Fruit fly (Drosophila melanogaster) whole organism, adult: ENCODE measurements around the gene Kdm3.
A peak's percentile ranks its signal among the peaks of the same experiment; 100 is the strongest.

Experiments used
- CG11617 ChIP-seq: fragments of 200-800 bp; sonication (Bioruptor generic); optimal IDR thresholded peaks from 2 replicates; lab custom pipeline; 2017; ENCODE audit warnings: mild to moderate bottlenecking, missing biosample characterization, missing genetic modification reagents, missing genetic modification characterization
- CG12768 ChIP-seq: fragments of 200-800 bp; sonication (Bioruptor generic); optimal IDR thresholded peaks from 2 replicates; lab custom pipeline; 2017; ENCODE audit warnings: missing biosample characterization, missing genetic modification characterization, mild to moderate bottlenecking, moderate library complexity, missing genetic modification reagents
- CG14711 ChIP-seq: fragments of 200-800 bp; sonication (Bioruptor generic); optimal IDR thresholded peaks from 2 replicates; lab custom pipeline; 2018; ENCODE audit warnings: missing biosample characterization, mild to moderate bottlenecking, missing genetic modification characterization, moderate library complexity
- CG1620 ChIP-seq: fragments of 200-800 bp; sonication (Bioruptor generic); optimal IDR thresholded peaks from 2 replicates; lab custom pipeline; 2016; ENCODE audit warnings: missing biosample characterization, missing genetic modification characterization
- CG33017 ChIP-seq: fragments of 200-800 bp; sonication (Bioruptor generic); optimal IDR thresholded peaks from 2 replicates; lab custom pipeline; 2018; ENCODE audit warnings: missing biosample characterization, mild to moderate bottlenecking, missing genetic modification characterization, moderate library complexity
- CG5204 ChIP-seq: fragments of 200-800 bp; sonication (Bioruptor generic); optimal IDR thresholded peaks from 2 replicates; lab custom pipeline; 2016; ENCODE audit warnings: missing biosample characterization, missing genetic modification characterization
- CG7045 ChIP-seq: fragments of 200-800 bp; sonication (Bioruptor generic); optimal IDR thresholded peaks from 2 replicates; lab custom pipeline; 2017; ENCODE audit warnings: missing biosample characterization, mild to moderate bottlenecking, missing genetic modification characterization
- CG7101 ChIP-seq: fragments of 200-800 bp; sonication (Bioruptor generic); optimal IDR thresholded peaks from 2 replicates; lab custom pipeline; 2018; ENCODE audit warnings: missing biosample characterization, mild to moderate bottlenecking, missing genetic modification characterization, moderate library complexity
- Clk ChIP-seq: fragments of 200-800 bp; sonication (Bioruptor generic); optimal IDR thresholded peaks from 2 replicates; lab custom pipeline; 2017; ENCODE audit warnings: missing biosample characterization, missing genetic modification characterization
- Crg-1 ChIP-seq: fragments of 200-800 bp; sonication (Bioruptor generic); optimal IDR thresholded peaks from 2 replicates; lab custom pipeline; 2016; ENCODE audit warnings: missing biosample characterization, missing genetic modification characterization
- Hr96 ChIP-seq: fragments of 200-800 bp; sonication (Bioruptor generic); optimal IDR thresholded peaks from 2 replicates; lab custom pipeline; 2016; ENCODE audit warnings: missing biosample characterization, missing genetic modification characterization
- Mnt ChIP-seq: fragments of 200-800 bp; sonication (Bioruptor generic); optimal IDR thresholded peaks from 2 replicates; lab custom pipeline; 2016; ENCODE audit warnings: missing biosample characterization, mild to moderate bottlenecking, missing genetic modification characterization
- bab1 ChIP-seq: fragments of 200-800 bp; sonication (Bioruptor generic); optimal IDR thresholded peaks from 3 replicates; lab custom pipeline; 2019; ENCODE audit warnings: missing biosample characterization, mild to moderate bottlenecking, missing genetic modification characterization, moderate library complexity
- cic ChIP-seq: fragments of 200-800 bp; sonication (Bioruptor generic); optimal IDR thresholded peaks from 2 replicates; lab custom pipeline; 2017; ENCODE audit warnings: missing biosample characterization, mild to moderate bottlenecking, missing genetic modification characterization, moderate library complexity
- cnc ChIP-seq, 2 experiments: fragments of >200 bp; optimal IDR thresholded peaks; 2 replicates each; lab custom pipeline; 2017
- kay ChIP-seq: fragments of 200-800 bp; sonication (Bioruptor generic); peaks from one replicate; lab custom pipeline; 2016; ENCODE audit warnings: missing biosample characterization, missing genetic modification characterization, borderline replicate concordance
- ovo ChIP-seq: fragments of 200-800 bp; sonication (Bioruptor generic); optimal IDR thresholded peaks from 2 replicates; lab custom pipeline; 2016; ENCODE audit warnings: missing biosample characterization, missing genetic modification characterization
- pad ChIP-seq: fragments of 200-800 bp; sonication (Bioruptor generic); optimal IDR thresholded peaks from 3 replicates; lab custom pipeline; 2017; ENCODE audit warnings: missing biosample characterization, missing genetic modification characterization, mild to moderate bottlenecking, moderate library complexity, missing genetic modification reagents
- tj ChIP-seq: fragments of 200-800 bp; sonication (Bioruptor generic); optimal IDR thresholded peaks from 3 replicates; lab custom pipeline; 2017; ENCODE audit warnings: missing biosample characterization, mild to moderate bottlenecking, missing genetic modification characterization, moderate library complexity
- toe ChIP-seq: fragments of 200-800 bp; sonication (Bioruptor generic); optimal IDR thresholded peaks from 2 replicates; lab custom pipeline; 2016; ENCODE audit warnings: missing biosample characterization, missing genetic modification characterization

Gene Kdm3

DNA sequence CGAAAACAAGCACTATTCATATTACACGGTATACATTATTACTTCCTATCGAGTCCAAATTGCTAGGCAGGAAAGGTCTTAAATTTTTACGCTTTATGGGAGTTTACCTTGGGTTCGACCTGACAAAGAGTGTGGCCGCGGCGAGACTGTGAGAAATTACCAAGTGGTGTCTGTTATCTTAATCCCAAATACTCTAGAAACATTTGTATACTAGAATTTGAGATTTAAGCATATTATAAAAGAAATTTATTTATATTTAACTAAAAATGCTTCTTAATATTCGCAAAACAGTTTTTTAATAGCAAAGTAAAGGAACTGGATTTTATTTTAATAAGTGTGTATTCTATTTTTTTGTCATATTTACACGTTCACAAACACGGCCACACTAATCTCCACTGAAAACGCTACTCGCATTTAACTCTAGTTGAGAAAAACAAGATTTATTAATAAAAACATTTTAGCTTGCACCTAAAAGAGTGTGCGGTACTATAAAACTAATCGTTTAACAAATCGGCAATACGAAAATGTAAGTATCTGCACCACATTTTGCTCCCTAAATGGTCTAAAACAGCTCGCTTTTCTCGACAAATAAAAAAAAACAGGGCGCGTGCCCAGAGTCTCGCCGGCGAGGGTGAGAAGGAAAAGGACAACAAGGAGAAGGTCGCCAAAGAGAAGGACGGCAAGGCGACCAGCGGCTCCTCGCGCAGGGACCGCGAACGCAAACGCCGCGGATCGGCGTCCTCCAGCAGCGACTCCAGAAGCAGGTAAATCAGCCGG, 36.0 kb downstream of the Kdm3 start, which contains the start of the genes mura and RnpS1:
TSS of gene mura (minus strand) at position 148 of the 777 bp plus-strand sequence.
TSS of gene RnpS1 (plus strand) at position 376 of the 777 bp plus-strand sequence.
- TF ChIP-seq CG14711 (no peak), bab1 (GFP tag; lab: Kevin White, UChicago) (peak; percentile 20), cic (peak; percentile 53), Mnt (GFP tag; lab: Kevin White, UChicago) (peak; percentile 8)

- TF ChIP-seq CG1620 (GFP tag; lab: Kevin White, UChicago) (peak; percentile 72), bab1 (GFP tag; lab: Kevin White, UChicago) (peak; percentile 35), pad (peak; percentile 42), Clk (no peak), CG5204 (GFP tag; lab: Kevin White, UChicago) (no peak), Hr96 (GFP tag; lab: Kevin White, UChicago) (no peak), kay (no peak), CG11617 (GFP tag; lab: Kevin White, UChicago) (peak; percentile 67), cic (peak; percentile 33), tj (GFP tag; lab: Kevin White, UChicago) (peak; percentile 46), toe (GFP tag; lab: Kevin White, UChicago) (no peak), ovo (GFP tag; lab: Kevin White, UChicago) (peak; percentile 1), CG33017 (no peak), Crg-1 (GFP tag; lab: Kevin White, UChicago) (peak; percentile 41), Mnt (GFP tag; lab: Kevin White, UChicago) (peak; percentile 80), CG7101 (tag; lab: Kevin White, UChicago) (peak; percentile 30), CG14711 (peak; percentile 10), CG12768 (no peak), CG7045 (GFP tag; lab: Kevin White, UChicago) (peak; percentile 5), cnc (optimal IDR thresholded peaks at IDR 0.05; lab: Kevin White, UChicago) (no peak)
Measured at dm6 chr3R:9555334-9555974, 39.6 kb downstream of the Kdm3 start, which contains the start of the genes CG9386 and BckdhA. Gene CG9386 (minus strand): TSS chr3R:9555408. Gene BckdhA (plus strand): TSS chr3R:9555785.

DNA sequence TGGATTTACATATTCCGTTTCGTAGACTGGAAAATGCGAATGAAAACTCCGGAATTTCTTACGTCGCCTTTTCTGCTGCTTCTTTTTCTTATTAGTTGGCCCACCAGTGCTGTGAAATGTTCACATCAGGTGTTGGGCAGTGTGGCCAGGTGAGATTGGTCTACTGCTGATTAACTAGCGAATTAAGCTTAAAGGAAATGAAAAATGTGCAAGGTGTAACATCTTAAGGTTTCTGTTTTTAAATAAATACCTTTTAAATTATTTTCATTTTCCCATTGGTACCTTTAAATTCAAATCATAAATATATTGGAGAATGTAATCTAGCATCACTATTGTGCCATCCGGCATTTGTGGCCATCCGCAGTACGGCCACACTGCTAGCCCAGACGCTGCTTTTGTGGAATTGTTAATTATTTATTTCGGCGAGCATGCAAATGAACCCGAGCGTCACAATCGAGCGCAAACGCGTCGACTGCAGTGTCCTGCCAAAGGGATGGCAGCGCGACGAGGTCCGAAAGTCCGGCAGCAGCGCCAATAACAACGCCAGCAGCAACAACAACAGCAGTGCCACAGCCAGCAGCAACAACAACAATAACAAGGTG, 43.7 kb downstream of the Kdm3 start, which contains the start of the genes AP-1mu and MBD-like:
TSS of gene AP-1mu (minus strand) at position 113 of the 602 bp plus-strand sequence.
TSS of gene MBD-like (plus strand) at position 348 of the 602 bp plus-strand sequence.
- peak; percentile 60 for TF ChIP-seq CG14711
- peak; percentile 61 for TF ChIP-seq CG7045 (GFP tag; lab: Kevin White, UChicago)
- TF ChIP-seq toe (GFP tag; lab: Kevin White, UChicago), result no peak
- TF ChIP-seq pad, result peak; percentile 71
- peak; percentile 74 for TF ChIP-seq CG12768
- peak; percentile 91 for TF ChIP-seq CG1620 (GFP tag; lab: Kevin White, UChicago)
- peak; percentile 25 for TF ChIP-seq Clk
- TF ChIP-seq Hr96 (GFP tag; lab: Kevin White, UChicago), result no peak
- TF ChIP-seq Mnt (GFP tag; lab: Kevin White, UChicago), result peak; percentile 74
- peak; percentile 86 for TF ChIP-seq Crg-1 (GFP tag; lab: Kevin White, UChicago)
- TF ChIP-seq cic, result peak; percentile 41
- TF ChIP-seq kay, result no peak
- no peak for TF ChIP-seq cnc (optimal IDR thresholded peaks at IDR 0.05; lab: Kevin White, UChicago)
- TF ChIP-seq CG11617 (GFP tag; lab: Kevin White, UChicago), result peak; percentile 83
- TF ChIP-seq ovo (GFP tag; lab: Kevin White, UChicago), result peak; percentile 44
- TF ChIP-seq CG7101 (tag; lab: Kevin White, UChicago), result peak; percentile 78
- TF ChIP-seq tj (GFP tag; lab: Kevin White, UChicago), result peak; percentile 58
- no peak for TF ChIP-seq CG5204 (GFP tag; lab: Kevin White, UChicago)
- peak; percentile 50 for TF ChIP-seq CG33017
- TF ChIP-seq bab1 (GFP tag; lab: Kevin White, UChicago), result peak; percentile 75

DNA sequence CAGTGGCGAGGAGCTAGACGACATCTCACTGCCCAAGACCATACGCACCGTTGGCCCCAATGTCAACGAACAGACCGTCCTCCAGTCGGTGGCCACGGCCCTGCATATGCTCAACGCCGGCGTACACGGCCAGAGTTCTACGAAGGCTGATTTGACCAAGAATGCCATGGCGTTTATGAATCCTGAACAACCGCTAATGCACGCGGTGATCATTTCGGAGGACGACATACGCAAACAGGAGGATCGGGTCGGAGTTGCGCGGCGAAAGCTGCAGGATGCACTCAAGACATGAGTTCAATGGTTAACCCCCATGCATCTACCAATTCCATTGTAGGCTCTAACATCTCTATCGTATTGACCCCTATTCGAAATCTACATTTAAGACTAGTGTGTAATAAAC, 45.3 kb downstream of the Kdm3 start:
- no peak for TF ChIP-seq bab1 (GFP tag; lab: Kevin White, UChicago)
- TF ChIP-seq pad, result no peak
- no peak for TF ChIP-seq CG5204 (GFP tag; lab: Kevin White, UChicago)
- no peak for TF ChIP-seq CG33017
- TF ChIP-seq Clk, result no peak
- no peak for TF ChIP-seq ovo (GFP tag; lab: Kevin White, UChicago)
- no peak for TF ChIP-seq cnc (optimal IDR thresholded peaks at IDR 0.05; lab: Kevin White, UChicago)
- no peak for TF ChIP-seq CG11617 (GFP tag; lab: Kevin White, UChicago)
- TF ChIP-seq cic, result no peak
- TF ChIP-seq CG1620 (GFP tag; lab: Kevin White, UChicago), result no peak
- no peak for TF ChIP-seq kay
- no peak for TF ChIP-seq Hr96 (GFP tag; lab: Kevin White, UChicago)
- no peak for TF ChIP-seq tj (GFP tag; lab: Kevin White, UChicago)
- TF ChIP-seq Crg-1 (GFP tag; lab: Kevin White, UChicago), result no peak
- TF ChIP-seq CG7045 (GFP tag; lab: Kevin White, UChicago), result no peak
- TF ChIP-seq toe (GFP tag; lab: Kevin White, UChicago), result no peak
- no peak for TF ChIP-seq CG12768
- TF ChIP-seq Mnt (GFP tag; lab: Kevin White, UChicago), result no peak
- TF ChIP-seq CG14711, result no peak
- no peak for TF ChIP-seq CG7101 (tag; lab: Kevin White, UChicago)
